Worm (Caenorhabditis elegans): ENCODE measurements around the gene B0403.3.

B0403.3 gene

DNA sequence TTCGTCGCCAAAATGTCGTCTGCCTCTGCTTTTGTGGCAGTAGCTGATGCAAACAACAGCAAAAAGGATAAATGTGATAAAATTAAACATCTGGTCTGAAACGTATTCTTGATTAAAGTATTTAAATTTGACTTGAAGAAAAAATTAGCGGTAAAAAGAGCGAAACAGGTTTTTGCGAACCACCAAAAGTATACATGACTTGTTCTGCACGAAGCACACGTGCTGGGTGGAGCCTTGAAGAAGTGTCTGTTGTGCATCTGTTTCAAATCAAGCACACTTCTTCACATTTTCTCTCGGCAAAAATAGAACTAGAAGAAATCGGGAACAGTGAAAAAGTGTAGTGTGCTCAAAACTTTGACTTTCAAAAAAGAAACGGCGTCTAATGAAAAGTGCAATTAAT, at the start of gene B0403.3:
Gene B0403.3 (minus strand): TSS at position 101 of the 400 bp plus-strand sequence.
- TF ChIP-seq unc-62 (GFP tag; optimal IDR thresholded peaks at IDR 0.05) = no peak

DNA sequence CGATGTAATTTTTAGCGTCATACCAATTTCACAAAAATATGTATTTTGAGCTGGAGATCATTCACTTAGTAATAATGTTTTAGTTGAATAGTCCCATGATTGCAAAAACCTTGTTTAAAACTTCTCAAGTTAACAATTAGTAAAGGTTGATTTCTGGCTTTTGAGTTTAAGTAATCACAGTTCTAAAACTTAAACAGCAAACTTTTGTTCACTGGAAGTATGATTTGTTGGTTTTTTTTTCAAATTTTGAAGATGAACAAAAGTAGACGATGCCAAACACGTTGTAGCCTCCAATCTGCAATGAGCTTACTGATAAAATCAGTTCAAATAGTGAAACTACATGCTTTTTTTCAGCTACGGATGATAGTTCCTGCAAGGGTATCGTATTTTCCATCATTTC, 49.5 kb upstream of the B0403.3 start, which contains the start of gene C36B7.1:
Gene C36B7.1 (plus strand): TSS at position 301 of the 400 bp plus-strand sequence.
- no peak for TF ChIP-seq unc-62 (GFP tag; optimal IDR thresholded peaks at IDR 0.05)

DNA sequence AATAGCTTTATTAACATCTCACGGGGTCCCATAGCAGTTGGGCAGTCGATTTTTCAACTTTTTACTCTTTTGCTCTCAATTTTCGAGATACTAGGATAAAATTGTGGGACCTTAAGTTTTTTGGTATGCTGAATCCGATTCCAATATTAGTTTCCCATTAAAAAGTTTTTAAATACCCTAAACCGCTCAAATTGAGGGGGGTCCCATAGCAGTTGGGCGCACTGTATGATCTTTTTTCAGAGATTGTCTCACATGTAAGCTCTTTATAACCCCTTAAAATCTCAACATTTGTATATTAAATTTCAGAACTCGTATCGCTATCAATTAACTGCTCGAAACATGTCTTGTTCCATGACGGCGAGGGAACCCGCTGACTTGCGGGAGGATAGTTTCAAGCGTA, 43.0 kb upstream of the B0403.3 start, which contains the start of gene C36B7.2:
Gene C36B7.2 (plus strand): TSS at position 301 of the 400 bp plus-strand sequence.
- no peak for TF ChIP-seq unc-62 (GFP tag; optimal IDR thresholded peaks at IDR 0.05)

DNA sequence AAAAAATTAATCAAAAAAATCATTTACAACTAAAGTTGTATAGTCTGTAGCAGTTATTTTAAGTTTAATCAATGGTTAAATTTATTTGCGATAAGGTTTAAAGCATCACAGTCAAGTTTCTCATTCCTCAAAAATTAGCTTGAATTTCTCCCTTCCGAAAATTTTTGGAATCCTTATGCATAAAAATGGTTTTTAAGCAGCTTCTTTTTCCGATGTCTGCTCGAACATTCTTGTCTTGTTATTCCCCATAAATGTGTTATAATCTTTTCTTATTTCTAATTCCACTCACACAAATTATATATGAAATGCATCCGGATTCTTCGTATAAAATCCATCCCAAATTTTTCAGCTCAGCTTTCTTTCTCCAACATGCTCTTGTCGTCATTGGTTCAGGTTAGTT, 38.3 kb upstream of the B0403.3 start, which contains the start of gene C36B7.3:
Gene C36B7.3 (plus strand): TSS at position 301 of the 400 bp plus-strand sequence.
- TF ChIP-seq unc-62 (GFP tag; optimal IDR thresholded peaks at IDR 0.05) = no peak

DNA sequence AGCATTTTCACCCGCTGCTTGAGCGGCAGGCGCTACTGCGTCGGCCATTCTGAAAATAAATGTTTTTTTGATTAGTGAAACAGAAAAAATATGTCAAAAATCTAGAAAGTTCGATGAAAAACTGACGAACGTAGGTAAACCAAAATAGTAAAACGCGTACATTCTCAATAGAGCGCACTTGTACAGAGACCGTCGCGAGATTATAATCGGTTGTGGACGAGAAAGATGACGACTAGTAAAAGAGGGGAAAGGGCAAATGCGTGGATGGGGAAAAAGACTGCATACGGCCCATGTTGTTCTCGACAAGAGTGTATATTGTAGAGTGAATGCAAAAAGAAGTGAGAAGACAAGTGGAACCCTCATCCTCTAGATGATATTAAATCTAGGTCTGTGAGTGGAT, 37.2 kb upstream of the B0403.3 start, which contains the start of gene C36B7.6:
Gene C36B7.6 (minus strand): TSS at position 49 of the 400 bp plus-strand sequence.
- TF ChIP-seq unc-62 (GFP tag; optimal IDR thresholded peaks at IDR 0.05) = no peak

DNA sequence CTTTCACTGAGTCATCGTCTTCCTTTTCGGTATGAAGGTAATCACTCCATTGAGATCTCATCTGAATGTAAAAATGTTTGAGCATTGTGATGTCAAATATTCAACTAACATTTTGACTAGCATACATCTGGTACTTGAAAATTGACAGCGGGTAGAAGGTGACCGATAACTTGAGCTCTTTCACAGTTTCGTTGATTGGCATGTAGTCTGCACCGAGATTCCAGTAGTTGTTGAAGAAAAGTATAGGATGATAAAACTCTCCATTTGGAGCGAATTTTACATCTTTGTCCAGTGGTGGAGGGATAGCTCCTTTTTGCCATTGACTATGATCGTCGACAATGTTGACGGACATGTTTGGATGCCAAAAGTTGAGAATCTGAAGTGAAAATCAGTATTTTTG, 35.9 kb upstream of the B0403.3 start:
- no peak for TF ChIP-seq unc-62 (GFP tag; optimal IDR thresholded peaks at IDR 0.05)

DNA sequence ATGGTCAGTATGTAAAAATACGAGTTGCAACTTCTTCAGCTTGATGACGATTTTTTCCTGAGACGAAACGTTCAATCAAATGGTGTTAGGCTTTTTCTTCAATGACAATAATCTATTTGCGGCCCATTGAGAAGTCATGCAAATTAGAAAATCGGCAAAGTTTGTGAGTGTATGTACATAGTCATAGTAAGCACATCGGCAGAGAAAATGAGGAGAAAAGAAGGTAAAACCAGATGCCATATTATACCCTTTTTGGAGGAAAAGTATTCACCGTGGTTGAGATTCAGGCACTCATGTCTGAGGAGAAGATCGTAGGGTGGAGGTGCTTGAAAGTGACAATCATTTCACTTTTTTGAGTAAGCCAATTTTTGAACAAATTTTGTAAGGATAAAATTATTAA, 33.2 kb upstream of the B0403.3 start, which contains the start of gene C36B7.5:
Gene C36B7.5 (minus strand): TSS at position 101 of the 400 bp plus-strand sequence.
- no peak for TF ChIP-seq unc-62 (GFP tag; optimal IDR thresholded peaks at IDR 0.05)

DNA sequence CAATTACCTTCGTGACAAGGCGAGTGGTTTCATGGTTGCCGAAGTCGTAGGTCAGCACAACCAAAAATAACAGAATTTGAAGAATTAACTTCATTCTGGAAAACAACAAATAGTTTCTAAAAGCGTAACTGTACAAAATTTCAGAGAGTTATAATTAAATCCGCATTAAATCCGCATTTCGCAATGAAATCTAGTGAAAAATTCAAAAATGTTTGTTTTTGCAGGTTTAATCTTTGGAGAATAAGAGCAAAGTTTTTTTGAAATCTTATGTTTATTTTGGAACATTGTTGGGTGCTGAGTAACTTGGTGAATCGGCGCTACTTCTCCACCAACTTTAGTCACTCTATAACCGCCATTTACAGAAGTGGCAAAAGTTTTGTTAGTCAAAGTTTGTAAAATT, 22.8 kb upstream of the B0403.3 start, which contains the start of gene C36B7.4:
Gene C36B7.4 (minus strand): TSS at position 101 of the 400 bp plus-strand sequence.
- no peak for TF ChIP-seq unc-62 (GFP tag; optimal IDR thresholded peaks at IDR 0.05)

DNA sequence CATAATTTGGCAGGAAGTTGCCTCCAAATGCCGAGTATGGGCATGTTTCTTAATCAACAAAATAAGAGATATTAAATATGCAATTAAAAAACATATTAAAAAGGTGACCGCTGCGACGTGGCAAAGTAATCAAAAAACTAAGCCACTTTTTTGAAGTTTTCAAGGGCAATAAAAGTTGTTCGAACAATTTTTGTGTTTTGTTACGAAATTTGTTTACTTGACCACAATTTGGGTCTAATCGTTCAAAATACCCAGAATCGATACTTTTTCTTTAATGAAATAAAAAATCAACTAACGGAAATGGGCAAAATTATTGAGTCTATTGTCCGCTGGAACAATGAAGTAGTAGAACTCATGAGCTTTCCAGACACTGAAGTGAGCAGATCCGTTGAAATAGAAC, 21.9 kb upstream of the B0403.3 start, which contains the start of gene Y1B5A.1:
Gene Y1B5A.1 (plus strand): TSS at position 301 of the 400 bp plus-strand sequence.
- no peak for TF ChIP-seq unc-62 (GFP tag; optimal IDR thresholded peaks at IDR 0.05)

DNA sequence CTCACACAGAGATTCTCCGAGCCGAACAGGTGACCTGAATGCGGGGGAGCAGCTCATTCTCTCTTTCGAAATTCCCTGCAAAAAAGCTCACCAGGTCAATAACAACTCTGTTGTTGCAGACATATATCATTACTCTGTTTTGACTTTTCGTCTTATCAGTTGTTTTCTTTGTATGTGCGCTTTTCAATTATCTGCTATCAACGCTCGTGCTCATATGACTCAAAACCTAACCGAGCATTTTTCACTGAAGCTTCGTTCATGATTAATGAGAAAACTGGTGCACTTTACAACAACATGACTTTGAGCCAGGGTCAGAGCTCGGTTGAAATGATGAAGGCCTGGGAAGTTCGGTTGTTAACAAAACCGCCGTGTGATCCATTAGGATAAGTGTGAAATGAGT, 13.3 kb upstream of the B0403.3 start:
- TF ChIP-seq unc-62 (GFP tag; optimal IDR thresholded peaks at IDR 0.05) = no peak

DNA sequence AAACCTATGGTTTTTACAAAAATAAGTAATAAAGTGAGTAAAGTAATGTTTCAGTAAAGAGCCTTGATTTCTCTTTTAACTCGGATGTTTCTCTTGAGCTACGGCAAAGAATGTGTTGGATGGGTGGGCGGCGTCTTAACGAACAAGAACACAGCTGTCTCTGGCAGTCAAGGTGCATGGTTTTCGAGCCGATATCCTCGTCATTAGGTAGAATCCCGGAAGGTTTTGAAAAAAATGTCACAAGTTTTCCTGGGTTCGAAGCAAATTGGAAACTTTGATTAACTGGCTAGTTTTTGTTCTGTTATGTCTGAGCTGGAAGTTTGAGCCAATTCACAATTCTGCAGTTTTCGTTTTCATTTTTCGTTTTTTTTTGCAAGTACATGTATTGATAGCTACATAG, 12.1 kb upstream of the B0403.3 start, which contains the start of gene B0403.6:
Gene B0403.6 (minus strand): TSS at position 101 of the 400 bp plus-strand sequence.
- no peak for TF ChIP-seq unc-62 (GFP tag; optimal IDR thresholded peaks at IDR 0.05)

DNA sequence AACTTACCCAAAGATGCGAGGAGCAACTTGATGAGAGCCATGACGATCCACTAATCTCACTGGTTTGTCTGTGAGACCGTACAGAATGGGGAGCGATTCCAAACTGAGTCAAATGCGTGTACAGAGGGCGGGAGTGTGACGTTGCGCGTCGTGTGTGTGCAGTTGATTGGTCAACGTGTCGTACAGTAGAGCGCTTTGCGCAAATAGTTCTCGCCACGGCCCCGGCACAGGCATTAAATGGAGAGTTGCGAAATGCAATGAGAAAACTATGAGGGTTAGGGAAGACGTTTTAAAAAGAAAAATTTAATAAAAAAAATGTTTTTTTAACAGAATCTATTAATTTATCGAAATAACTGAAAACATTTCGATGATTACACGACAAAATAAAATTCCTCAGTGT, 5.3 kb upstream of the B0403.3 start, which contains the start of gene pdi-6:
Gene pdi-6 (minus strand): TSS at position 164 of the 400 bp plus-strand sequence.
- TF ChIP-seq unc-62 (GFP tag; optimal IDR thresholded peaks at IDR 0.05) = no peak

DNA sequence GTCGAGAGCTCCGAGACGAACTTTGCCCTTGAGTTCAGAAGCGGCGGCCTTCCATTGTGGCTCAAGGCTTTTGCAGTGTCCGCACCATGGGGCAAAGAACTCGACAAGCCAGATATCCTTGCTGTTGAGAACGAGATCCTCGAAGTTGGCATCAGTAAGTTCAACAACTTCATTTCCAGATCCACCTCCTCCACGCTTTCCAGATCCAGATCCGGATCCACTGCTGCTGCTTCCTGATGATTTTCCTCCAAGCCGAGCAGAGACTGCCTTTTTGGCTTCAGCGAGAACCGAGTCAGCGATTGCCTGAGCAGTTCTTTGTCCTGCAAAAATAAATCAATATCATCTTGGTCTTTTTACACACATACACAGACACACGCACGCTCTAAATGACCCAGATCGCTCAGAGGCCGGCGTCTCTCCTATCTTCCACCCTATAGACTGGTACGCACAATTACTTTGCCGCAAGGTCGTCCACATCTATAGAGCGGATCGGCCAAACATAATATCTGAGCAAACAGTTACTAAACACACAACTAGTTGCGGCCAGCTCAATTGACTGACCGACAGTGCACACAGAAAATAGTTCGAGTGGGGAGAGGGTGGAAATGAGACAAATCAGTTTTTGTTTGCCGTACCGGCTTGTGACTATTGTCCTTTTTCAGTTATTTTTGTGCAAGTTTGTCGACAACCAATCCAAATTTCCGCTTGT, 4.3 kb upstream of the B0403.3 start:
- no peak for TF ChIP-seq unc-62 (GFP tag; optimal IDR thresholded peaks at IDR 0.05)

DNA sequence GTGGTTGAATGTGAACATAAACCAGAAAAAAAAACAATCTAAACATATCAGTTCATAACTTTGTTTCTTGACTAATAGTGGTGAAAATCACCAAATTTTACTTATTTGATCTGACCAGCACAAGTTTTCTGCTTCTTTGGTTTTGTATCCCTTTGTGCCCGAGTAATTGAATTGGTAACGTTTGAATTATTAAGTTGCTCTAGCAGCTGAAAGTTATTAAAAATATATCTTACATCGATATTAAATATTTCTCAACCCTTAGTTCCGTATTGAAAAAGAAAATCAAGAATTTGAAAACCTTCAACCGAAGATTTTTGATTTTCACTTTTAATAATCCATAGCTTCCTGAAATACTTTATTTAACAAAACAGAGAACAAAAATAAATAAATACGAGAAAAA, 2.9 kb upstream of the B0403.3 start:
- TF ChIP-seq unc-62 (GFP tag; optimal IDR thresholded peaks at IDR 0.05) = no peak

DNA sequence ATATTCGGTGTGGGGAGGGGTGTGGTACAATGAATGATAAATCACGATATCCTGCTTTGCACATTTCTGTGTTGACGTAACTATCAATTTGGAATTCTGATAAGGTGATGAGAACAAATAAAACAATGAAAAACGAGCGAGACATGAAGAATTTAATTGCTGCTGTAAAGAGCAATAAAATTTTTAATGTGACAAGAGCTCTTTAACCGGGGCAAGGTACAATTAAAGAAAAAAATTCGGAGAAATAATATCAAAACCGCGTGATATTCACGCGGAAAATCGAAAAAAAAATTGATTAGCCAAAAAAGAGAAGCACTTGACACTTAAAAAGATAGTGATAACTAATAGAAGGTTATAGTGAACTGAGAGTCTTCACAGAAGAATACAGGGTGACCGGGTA, 1.9 kb downstream of the B0403.3 start:
- no peak for TF ChIP-seq unc-62 (GFP tag; optimal IDR thresholded peaks at IDR 0.05)

DNA sequence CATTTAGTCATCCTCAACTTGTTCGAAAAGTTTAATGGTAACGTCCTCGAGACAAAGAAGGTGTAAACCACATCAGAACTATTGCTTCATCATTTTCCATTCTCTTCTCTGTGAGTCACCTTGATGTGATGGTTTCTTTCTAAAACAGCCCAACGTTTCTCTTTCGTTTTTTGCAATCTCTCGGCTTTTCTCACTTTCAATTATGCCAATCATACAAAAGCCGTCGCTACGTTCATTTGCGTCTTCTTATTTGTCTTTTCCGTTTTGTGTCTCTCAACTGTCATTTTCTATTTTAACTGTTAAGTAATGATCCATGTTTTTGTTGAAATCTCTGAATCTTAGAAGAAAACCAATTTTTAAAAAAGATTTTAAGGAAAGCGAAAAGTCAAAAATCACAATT, 5.8 kb downstream of the B0403.3 start, which contains the start of gene B0403.5:
Gene B0403.5 (plus strand): TSS at position 368 of the 400 bp plus-strand sequence.
- TF ChIP-seq unc-62 (GFP tag; optimal IDR thresholded peaks at IDR 0.05) = no peak

DNA sequence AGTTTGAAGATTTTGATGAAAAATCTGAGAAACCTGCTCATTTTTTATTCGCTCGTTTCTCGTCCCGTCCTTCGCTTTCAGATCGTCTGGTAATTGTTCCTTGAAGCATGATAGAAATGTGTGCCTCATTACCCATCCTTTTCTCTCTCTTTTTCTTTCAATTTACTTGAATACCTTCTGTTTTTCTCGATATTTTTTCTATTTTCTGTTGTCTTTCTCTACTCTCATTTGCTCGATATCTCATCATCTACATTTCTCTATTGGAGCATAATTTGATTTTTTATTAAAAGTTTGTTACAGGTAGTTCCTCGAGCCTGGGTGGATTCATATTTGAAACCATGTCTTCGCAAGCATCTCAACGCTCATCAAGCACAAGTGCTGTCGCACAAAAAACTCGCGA, 12.8 kb downstream of the B0403.3 start, which contains the start of gene ubc-17:
Gene ubc-17 (plus strand): TSS at position 301 of the 400 bp plus-strand sequence.
- no peak for TF ChIP-seq unc-62 (GFP tag; optimal IDR thresholded peaks at IDR 0.05)
